Fruit fly (Drosophila melanogaster) whole organism, embryonic: ENCODE results near the gene Sap30.

Experiments used
- Abd-B ChIP-seq: fragments of 200-800 bp; sonication (Bioruptor generic); optimal IDR thresholded peaks from 2 replicates; lab custom pipeline; 2018; ENCODE audit warnings: missing biosample characterization, mild to moderate bottlenecking, missing genetic modification characterization, moderate library complexity
- Asciz ChIP-seq: fragments of 200-800 bp; sonication (Bioruptor generic); optimal IDR thresholded peaks from 2 replicates; lab custom pipeline; 2017; ENCODE audit warnings: missing biosample characterization, mild to moderate bottlenecking, missing genetic modification characterization, missing genetic modification reagents
- CG1024 ChIP-seq: fragments of 200-800 bp; sonication (Bioruptor generic); IDR thresholded peaks from 2 replicates; pipeline ENCODE4 v1.3.6; 2022; ENCODE audit warnings: missing biosample characterization, missing genetic modification characterization
- CG11504 ChIP-seq: fragments of 200-800 bp; sonication (Bioruptor generic); optimal IDR thresholded peaks from 3 replicates; lab custom pipeline; 2019; ENCODE audit warnings: missing biosample characterization, mild to moderate bottlenecking, missing genetic modification characterization, moderate library complexity
- CG12236 ChIP-seq: fragments of 200-800 bp; sonication (Bioruptor generic); optimal IDR thresholded peaks from 2 replicates; lab custom pipeline; 2016; ENCODE audit warnings: missing biosample characterization, missing genetic modification characterization
- CG12299 ChIP-seq: fragments of 200-800 bp; sonication (Bioruptor generic); optimal IDR thresholded peaks from 2 replicates; lab custom pipeline; 2018; ENCODE audit warnings: missing biosample characterization, mild to moderate bottlenecking, missing genetic modification characterization
- CG13287 ChIP-seq: fragments of 200-800 bp; sonication (Bioruptor generic); IDR thresholded peaks from 2 replicates; pipeline ENCODE4 v1.3.6; 2022; ENCODE audit warnings: missing biosample characterization, missing genetic modification characterization; ENCODE audit not compliant: partially characterized antibody
- CG13624 ChIP-seq: fragments of 200-800 bp; sonication (Bioruptor generic); optimal IDR thresholded peaks from 2 replicates; lab custom pipeline; 2016; ENCODE audit warnings: missing biosample characterization, missing genetic modification characterization
- CG13775 ChIP-seq: fragments of 200-800 bp; sonication (Bioruptor generic); optimal IDR thresholded peaks from 3 replicates; lab custom pipeline; 2017; ENCODE audit warnings: missing biosample characterization, mild to moderate bottlenecking, missing genetic modification characterization
- CG16779 ChIP-seq: fragments of 200-800 bp; sonication (Bioruptor generic); IDR thresholded peaks from 2 replicates; pipeline ENCODE4 v1.3.6; 2022; ENCODE audit warnings: missing biosample characterization, missing genetic modification characterization
- CG16863 ChIP-seq: fragments of 200-800 bp; sonication (Bioruptor generic); optimal IDR thresholded peaks from 3 replicates; lab custom pipeline; 2016; ENCODE audit warnings: missing biosample characterization, missing genetic modification characterization
- CG17612 ChIP-seq: fragments of 200-800 bp; sonication (Bioruptor generic); IDR thresholded peaks from 2 replicates; pipeline ENCODE4 v1.3.6; 2022; ENCODE audit warnings: missing biosample characterization, missing genetic modification characterization
- CG18262 ChIP-seq: fragments of 200-800 bp; optimal IDR thresholded peaks from 3 replicates; lab custom pipeline; 2019; ENCODE audit warnings: missing biosample characterization, mild to moderate bottlenecking, missing genetic modification characterization, moderate library complexity
- CG2120 ChIP-seq: fragments of 200-800 bp; sonication (Bioruptor generic); optimal IDR thresholded peaks from 3 replicates; lab custom pipeline; 2016; ENCODE audit warnings: missing biosample characterization, missing genetic modification characterization
- CG32532 ChIP-seq: fragments of 200-800 bp; sonication (Bioruptor generic); IDR thresholded peaks from 2 replicates; pipeline ENCODE4 v1.3.6; 2022; ENCODE audit warnings: missing biosample characterization, missing genetic modification characterization
- CG5245 ChIP-seq: fragments of 200-800 bp; sonication (Bioruptor generic); optimal IDR thresholded peaks from 3 replicates; lab custom pipeline; 2016; ENCODE audit warnings: missing biosample characterization, missing genetic modification characterization
- CG6654 ChIP-seq: fragments of 200-800 bp; sonication (Bioruptor generic); optimal IDR thresholded peaks from 2 replicates; lab custom pipeline; 2017; ENCODE audit warnings: missing biosample characterization, mild to moderate bottlenecking, missing genetic modification characterization
- CG6689 ChIP-seq: fragments of 200-800 bp; sonication (Bioruptor generic); IDR thresholded peaks from 2 replicates; pipeline ENCODE4 v1.3.6; 2022; ENCODE audit warnings: missing biosample characterization, missing genetic modification characterization
- CG7745 ChIP-seq: fragments of 200-800 bp; sonication (Bioruptor generic); optimal IDR thresholded peaks from 2 replicates; lab custom pipeline; 2018; ENCODE audit warnings: missing biosample characterization, mild to moderate bottlenecking, missing genetic modification characterization, moderate library complexity
- CG7786 ChIP-seq: fragments of 200-800 bp; sonication (Bioruptor generic); optimal IDR thresholded peaks from 2 replicates; lab custom pipeline; 2016; ENCODE audit warnings: missing biosample characterization, missing genetic modification characterization
- CG8765 ChIP-seq: fragments of 200-800 bp; sonication (Bioruptor generic); IDR thresholded peaks from 2 replicates; pipeline ENCODE4 v1.3.6; 2022; ENCODE audit warnings: missing biosample characterization, missing genetic modification characterization
- CG9932 ChIP-seq: fragments of 200-800 bp; sonication (Bioruptor generic); IDR thresholded peaks from 2 replicates; pipeline ENCODE4 v1.3.6; 2022; ENCODE audit warnings: missing biosample characterization, missing genetic modification characterization
- Doc2 ChIP-seq: fragments of 200-800 bp; sonication (Bioruptor generic); IDR thresholded peaks from 2 replicates; pipeline ENCODE4 v1.3.6; 2022; ENCODE audit warnings: missing biosample characterization, missing genetic modification characterization
- Dref ChIP-seq: fragments of 200-800 bp; sonication (Bioruptor generic); IDR thresholded peaks from 2 replicates; pipeline ENCODE4 v1.3.6; 2022; ENCODE audit warnings: missing biosample characterization, missing genetic modification characterization
- E2f1 ChIP-seq: fragments of 200-800 bp; sonication (Bioruptor generic); IDR thresholded peaks from 2 replicates; pipeline ENCODE4 v1.3.6; 2022; ENCODE audit warnings: missing biosample characterization, missing genetic modification characterization
- E2f2 ChIP-seq: fragments of 200-800 bp; sonication (Bioruptor generic); IDR thresholded peaks from 2 replicates; pipeline ENCODE4 v1.3.6; 2022; ENCODE audit warnings: missing biosample characterization, missing genetic modification characterization
- Mad ChIP-seq: fragments of 200-800 bp; sonication (Bioruptor generic); optimal IDR thresholded peaks from 2 replicates; lab custom pipeline; 2016; ENCODE audit warnings: missing biosample characterization, missing genetic modification characterization
- Med ChIP-seq: fragments of 200-800 bp; sonication (Bioruptor generic); peaks from one replicate; lab custom pipeline; 2016; ENCODE audit warnings: missing biosample characterization, missing genetic modification characterization, mild to moderate bottlenecking, inconsistent platforms, moderate library complexity
- Optix ChIP-seq: fragments of 200-800 bp; sonication (Bioruptor generic); IDR thresholded peaks from 3 replicates; pipeline ENCODE4 v1.3.6; 2022; ENCODE audit warnings: missing biosample characterization, missing genetic modification characterization
- PHDP ChIP-seq: fragments of 200-800 bp; sonication (Bioruptor generic); optimal IDR thresholded peaks from 3 replicates; lab custom pipeline; 2018; ENCODE audit warnings: missing biosample characterization, mild to moderate bottlenecking, missing genetic modification characterization, moderate library complexity
- Six4 ChIP-seq: fragments of 200-800 bp; sonication (Bioruptor generic); optimal IDR thresholded peaks from 2 replicates; lab custom pipeline; 2016; ENCODE audit warnings: missing biosample characterization, missing genetic modification characterization
- Ssrp ChIP-seq: fragments of 200-800 bp; sonication (Bioruptor generic); optimal IDR thresholded peaks from 2 replicates; lab custom pipeline; 2018; ENCODE audit warnings: missing biosample characterization, mild to moderate bottlenecking, missing genetic modification characterization, moderate library complexity
- Xrp1 ChIP-seq: fragments of 200-800 bp; sonication (Bioruptor generic); IDR thresholded peaks from 2 replicates; pipeline ENCODE4 v1.3.6; 2022; ENCODE audit warnings: missing biosample characterization, missing genetic modification characterization
- ab ChIP-seq: fragments of 200-800 bp; sonication (Bioruptor generic); optimal IDR thresholded peaks from 2 replicates; lab custom pipeline; 2016; ENCODE audit warnings: missing biosample characterization, missing genetic modification characterization
- ase ChIP-seq: fragments of 200-800 bp; sonication (Bioruptor generic); IDR thresholded peaks from 3 replicates; pipeline ENCODE4 v1.3.6; 2022; ENCODE audit warnings: missing biosample characterization, missing genetic modification characterization
- ato ChIP-seq: fragments of 200-800 bp; sonication (Bioruptor generic); IDR thresholded peaks from 2 replicates; pipeline ENCODE4 v1.3.6; 2022; ENCODE audit warnings: missing biosample characterization, missing genetic modification characterization; ENCODE audit not compliant: partially characterized antibody
- bab2 ChIP-seq: fragments of 200-800 bp; sonication (Bioruptor generic); optimal IDR thresholded peaks from 2 replicates; lab custom pipeline; 2016; ENCODE audit warnings: missing biosample characterization, missing genetic modification characterization
- bbx ChIP-seq: fragments of 200-800 bp; sonication (Bioruptor generic); IDR thresholded peaks from 2 replicates; pipeline ENCODE4 v1.3.6; 2022; ENCODE audit warnings: missing biosample characterization, missing genetic modification characterization; ENCODE audit not compliant: partially characterized antibody
- bsh ChIP-seq, 2 experiments: fragments of 200-800 bp; sonication (Bioruptor generic); optimal IDR thresholded peaks; 2 replicates each; lab custom pipeline; 2017 to 2018; ENCODE audit warnings: mild to moderate bottlenecking in 2 of 2, missing biosample characterization in 2 of 2, missing genetic modification characterization in 2 of 2, moderate library complexity in 1 of 2
- cad ChIP-seq: fragments of >200 bp; optimal IDR thresholded peaks from 2 replicates; lab custom pipeline; 2017; ENCODE audit warnings: missing biosample characterization, missing genetic modification characterization
- danr ChIP-seq: fragments of 200-800 bp; sonication (Bioruptor generic); IDR thresholded peaks from 2 replicates; pipeline ENCODE4 v1.3.6; 2022; ENCODE audit warnings: missing biosample characterization, missing genetic modification characterization
- emc ChIP-seq: fragments of 200-800 bp; sonication (Bioruptor generic); optimal IDR thresholded peaks from 2 replicates; lab custom pipeline; 2016; ENCODE audit warnings: missing biosample characterization, missing genetic modification characterization
- jigr1 ChIP-seq: fragments of 200-800 bp; sonication (Bioruptor generic); IDR thresholded peaks from 3 replicates; pipeline ENCODE4 v1.3.6; 2022; ENCODE audit warnings: missing biosample characterization, missing genetic modification characterization
- onecut ChIP-seq: fragments of 200-800 bp; sonication (Bioruptor generic); IDR thresholded peaks from 2 replicates; pipeline ENCODE4 v1.3.6; 2022; ENCODE audit warnings: missing biosample characterization, missing genetic modification characterization
- p53 ChIP-seq: fragments of 200-800 bp; sonication (Bioruptor generic); optimal IDR thresholded peaks from 2 replicates; lab custom pipeline; 2016; ENCODE audit warnings: missing biosample characterization, missing genetic modification characterization
- peb ChIP-seq: fragments of 200-800 bp; sonication (Bioruptor generic); IDR thresholded peaks from 2 replicates; pipeline ENCODE4 v1.3.6; 2022; ENCODE audit warnings: missing biosample characterization, missing genetic modification characterization
- prd ChIP-seq, 3 experiments: fragments of >200 bp in 2 of 3; fragments of 200-800 bp in 1 of 3; sonication (Bioruptor generic) in 1 of 3; optimal IDR thresholded peaks in 2 of 3; IDR thresholded peaks in 1 of 3; 2 replicates in 2 of 3; 3 replicates in 1 of 3; pipeline versions ENCODE4 v1.3.6 to Lab custom; 2017 to 2022; ENCODE audit warnings: missing biosample characterization in 1 of 3, missing genetic modification characterization in 1 of 3
- sc ChIP-seq, 3 experiments: fragments of >200 bp in 2 of 3; fragments of 200-800 bp in 1 of 3; sonication (Bioruptor generic) in 1 of 3; optimal IDR thresholded peaks; 2 replicates in 2 of 3; 3 replicates in 1 of 3; lab custom pipeline; 2017; ENCODE audit warnings: mild to moderate bottlenecking in 1 of 3, missing biosample characterization in 1 of 3, missing genetic modification characterization in 1 of 3, missing genetic modification reagents in 1 of 3
- sisA ChIP-seq: fragments of 200-800 bp; sonication (Bioruptor generic); IDR thresholded peaks from 2 replicates; pipeline ENCODE4 v1.3.6; 2022; ENCODE audit warnings: missing biosample characterization, missing genetic modification characterization
- tgo ChIP-seq: fragments of 200-800 bp; sonication (Bioruptor generic); IDR thresholded peaks from 3 replicates; pipeline ENCODE4 v1.3.6; 2022; ENCODE audit warnings: missing biosample characterization, missing genetic modification characterization

Gene Sap30

DNA sequence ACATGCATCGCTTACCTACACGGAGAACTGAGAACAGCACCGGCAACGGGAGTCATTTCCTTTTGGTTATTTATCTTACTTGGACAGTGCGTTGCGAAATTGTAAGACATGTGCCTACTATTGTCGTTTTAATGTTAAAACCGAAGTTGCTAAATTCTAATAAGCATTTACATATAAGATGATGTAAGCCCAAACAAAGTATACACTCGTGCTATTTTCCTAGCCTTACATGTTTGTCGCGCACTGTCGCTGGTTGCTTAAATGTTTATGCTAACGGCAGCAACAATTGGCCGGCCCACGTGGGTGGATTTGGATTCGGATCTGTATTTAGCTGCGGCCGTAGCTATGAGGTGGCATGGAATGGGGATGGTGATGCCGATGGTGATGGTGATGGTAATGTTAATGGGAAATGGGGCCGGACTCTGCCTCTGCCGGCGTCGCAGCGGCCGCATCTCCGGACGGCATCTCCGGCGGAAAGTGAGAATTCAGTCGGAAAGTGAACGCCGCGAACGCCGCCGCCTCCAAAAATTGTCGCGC is 24.2 kb downstream of the Sap30 start, which contains the start of gene CG4829 (continued):
- TF ChIP-seq Asciz: peak; percentile 79
- TF ChIP-seq onecut: peak; percentile 83
- peak; percentile 82 for TF ChIP-seq CG16863
- peak; percentile 91 for TF ChIP-seq PHDP (tag; lab: Kevin White, UChicago)
- peak; percentile 65 for TF ChIP-seq E2f2 (GFP tag; lab: Robert Waterston, UW)
- no peak for TF ChIP-seq ato (GFP tag; lab: Robert Waterston, UW)
- TF ChIP-seq CG13624 (GFP tag; lab: Kevin White, UChicago): peak; percentile 86
- TF ChIP-seq Ssrp (tag; lab: Kevin White, UChicago): peak; percentile 83
- TF ChIP-seq CG9932 (GFP tag; lab: Robert Waterston, UW): peak; percentile 84
- TF ChIP-seq Med: peak; percentile 99
- TF ChIP-seq sc (optimal IDR thresholded peaks at IDR 0.05; lab: Kevin White, UChicago): no peak
- peak; percentile 71 for TF ChIP-seq sc (GFP tag; optimal IDR thresholded peaks at IDR 0.05; lab: Kevin White, UChicago)
- peak; percentile 60 for TF ChIP-seq CG13775 (GFP tag; lab: Kevin White, UChicago)
- TF ChIP-seq CG12236: peak; percentile 63
- peak; percentile 87 for TF ChIP-seq Xrp1 (GFP tag; lab: Robert Waterston, UW)
- TF ChIP-seq CG2120 (GFP tag; lab: Kevin White, UChicago): peak; percentile 85
- peak; percentile 82 for TF ChIP-seq Six4 (GFP tag; lab: Kevin White, UChicago)
- TF ChIP-seq CG12299 (tag; lab: Kevin White, UChicago): peak; percentile 79
- 0 out of 2 replicates have a peak, but pooled peaks have one; percentile 49 for TF ChIP-seq CG16779 (GFP tag; lab: Robert Waterston, UW)
- peak; percentile 86 for TF ChIP-seq bab2 (GFP tag; lab: Kevin White, UChicago)
- no peak for TF ChIP-seq bbx (GFP tag; lab: Robert Waterston, UW)
- peak; percentile 65 for TF ChIP-seq emc (GFP tag; lab: Kevin White, UChicago)
- peak; percentile 85 for TF ChIP-seq E2f1 (GFP tag; lab: Robert Waterston, UW)
- peak; percentile 83; the same call in 2 of the 3 replicates for TF ChIP-seq Optix (GFP tag; lab: Robert Waterston, UW)
- TF ChIP-seq CG17612: peak; percentile 72; the same call in 1 of the 2 replicates
- no peak for TF ChIP-seq CG7745 (tag; lab: Kevin White, UChicago)
- peak; percentile 77 for TF ChIP-seq jigr1 (GFP tag; lab: Robert Waterston, UW)
- TF ChIP-seq tgo: peak; percentile 87
- peak; percentile 69 for TF ChIP-seq Abd-B (GFP tag; lab: Kevin White, UChicago)
- peak in 1 of 2 experiments; percentile 92 for TF ChIP-seq bsh (GFP tag; optimal IDR thresholded peaks at IDR 0.05; lab: Kevin White, UChicago)
- TF ChIP-seq Dref: no peak
- no peak for TF ChIP-seq prd (optimal IDR thresholded peaks at IDR 0.05; lab: Kevin White, UChicago)
- TF ChIP-seq prd (GFP tag; IDR thresholded peaks at IDR 0.05; lab: Robert Waterston, UW): peak; percentile 90
- TF ChIP-seq danr (GFP tag; lab: Robert Waterston, UW): peak; percentile 86
- peak; percentile 92 for TF ChIP-seq sisA (GFP tag; lab: Robert Waterston, UW)
- TF ChIP-seq p53 (GFP tag; lab: Kevin White, UChicago): peak; percentile 10
- TF ChIP-seq peb (GFP tag; lab: Robert Waterston, UW): peak; percentile 51; the same call in 1 of the 2 replicates
- TF ChIP-seq cad: no peak
- TF ChIP-seq CG5245 (GFP tag; lab: Kevin White, UChicago): peak; percentile 86
- TF ChIP-seq ab (GFP tag; lab: Kevin White, UChicago): peak; percentile 73
- no peak for TF ChIP-seq CG13287
- TF ChIP-seq CG11504 (tag; lab: Kevin White, UChicago): peak; percentile 92
- TF ChIP-seq CG7786 (GFP tag; lab: Kevin White, UChicago): peak; percentile 81
- peak; percentile 59 for TF ChIP-seq Doc2 (GFP tag; lab: Robert Waterston, UW)
- TF ChIP-seq CG6654: peak; percentile 71
- TF ChIP-seq CG1024 (GFP tag; lab: Robert Waterston, UW): peak; percentile 59
- TF ChIP-seq CG6689: peak; percentile 87
- 0 out of 2 replicates have a peak, but pooled peaks have one; percentile 10 for TF ChIP-seq CG8765 (GFP tag; lab: Robert Waterston, UW)
- peak; percentile 84 for TF ChIP-seq CG32532 (GFP tag; lab: Robert Waterston, UW)
- TF ChIP-seq ase (GFP tag; lab: Robert Waterston, UW): peak; percentile 85
- peak; percentile 87 for TF ChIP-seq CG18262
- peak; percentile 77 for TF ChIP-seq Mad (GFP tag; lab: Kevin White, UChicago)
